Worm (Caenorhabditis elegans) whole organism, L3 larva: ENCODE data around the gene dhs-7.

Source experiments
- R02D3.7 ChIP-seq: fragments of 150-350 bp; optimal IDR thresholded peaks from 2 replicates; lab custom pipeline; 2014; ENCODE audit warnings: missing biosample characterization, missing genetic modification characterization
- ZK546.5 ChIP-seq: sonication (generic microtip); optimal IDR thresholded peaks from 2 replicates; lab custom pipeline; 2017; ENCODE audit warnings: missing biosample characterization, missing genetic modification characterization
- aly-2 ChIP-seq: fragments of 150-350 bp; optimal IDR thresholded peaks from 2 replicates; lab custom pipeline; 2014; ENCODE audit warnings: missing biosample characterization, missing genetic modification characterization
- ama-1 ChIP-seq: fragments of 150-350 bp; optimal IDR thresholded peaks from 2 replicates; lab custom pipeline; 2018
- ceh-28 ChIP-seq: fragments of 150-350 bp; optimal IDR thresholded peaks from 2 replicates; lab custom pipeline; 2014; ENCODE audit warnings: missing biosample characterization, missing genetic modification reagents, missing genetic modification characterization
- ceh-82 ChIP-seq: fragments of 150-350 bp; optimal IDR thresholded peaks from 2 replicates; lab custom pipeline; 2014; ENCODE audit warnings: missing biosample characterization, missing genetic modification characterization
- ceh-9 ChIP-seq: sonication (generic microtip); optimal IDR thresholded peaks from 2 replicates; lab custom pipeline; 2018; ENCODE audit warnings: missing biosample characterization, missing genetic modification characterization
- egl-27 ChIP-seq: sonication (generic microtip); optimal IDR thresholded peaks from 4 replicates; lab custom pipeline; 2017; ENCODE audit warnings: missing biosample characterization, missing genetic modification reagents, missing genetic modification characterization
- egl-5 ChIP-seq: fragments of 150-350 bp; optimal IDR thresholded peaks from 2 replicates; lab custom pipeline; 2017; ENCODE audit warnings: missing biosample characterization, missing genetic modification reagents, missing genetic modification characterization, inconsistent platforms
- elt-1 ChIP-seq: fragments of 150-350 bp; optimal IDR thresholded peaks from 2 replicates; lab custom pipeline; 2014; ENCODE audit warnings: missing biosample characterization, missing genetic modification characterization
- elt-2 ChIP-seq: sonication (generic microtip); optimal IDR thresholded peaks from 2 replicates; lab custom pipeline; 2016; ENCODE audit warnings: missing genetic modification reagents, mild to moderate bottlenecking, missing genetic modification characterization, missing compliant biosample characterization
- elt-3 ChIP-seq, 3 experiments: fragments of 150-350 bp in 1 of 3; sonication (generic microtip) in 2 of 3; optimal IDR thresholded peaks; 2 replicates in 2 of 3; 4 replicates in 1 of 3; lab custom pipeline; 2014 to 2017; ENCODE audit warnings: missing biosample characterization in 3 of 3, missing genetic modification characterization in 3 of 3
- eor-1 ChIP-seq, 2 experiments: fragments of 150-350 bp; optimal IDR thresholded peaks; 2 replicates each; lab custom pipeline; 2014 to 2018; ENCODE audit warnings: missing biosample characterization in 2 of 2, missing genetic modification characterization in 2 of 2
- fkh-10 ChIP-seq: sonication (generic microtip); optimal IDR thresholded peaks from 2 replicates; lab custom pipeline; 2017; ENCODE audit warnings: missing biosample characterization, missing genetic modification reagents, missing genetic modification characterization
- fkh-2 ChIP-seq: fragments of 150-350 bp; optimal IDR thresholded peaks from 2 replicates; lab custom pipeline; 2014; ENCODE audit warnings: missing biosample characterization, missing genetic modification reagents, missing genetic modification characterization
- fos-1 ChIP-seq: fragments of 150-350 bp; optimal IDR thresholded peaks from 2 replicates; lab custom pipeline; 2014; ENCODE audit warnings: missing biosample characterization, missing genetic modification characterization
- hmg-11 ChIP-seq: sonication (generic microtip); optimal IDR thresholded peaks from 2 replicates; lab custom pipeline; 2016; ENCODE audit warnings: missing genetic modification characterization, missing compliant biosample characterization
- jun-1 ChIP-seq: fragments of 150-350 bp; optimal IDR thresholded peaks from 2 replicates; lab custom pipeline; 2014; ENCODE audit warnings: missing biosample characterization, missing genetic modification reagents, missing genetic modification characterization
- lin-15B ChIP-seq: fragments of 150-350 bp; optimal IDR thresholded peaks from 2 replicates; lab custom pipeline; 2014; ENCODE audit warnings: missing biosample characterization, missing genetic modification characterization
- lin-39 ChIP-seq: fragments of 150-350 bp; optimal IDR thresholded peaks from 2 replicates; lab custom pipeline; 2018; ENCODE audit warnings: missing biosample characterization, missing genetic modification reagents, missing genetic modification characterization
- lsy-12 ChIP-seq: sonication (generic microtip); optimal IDR thresholded peaks from 2 replicates; lab custom pipeline; 2016; ENCODE audit warnings: mild to moderate bottlenecking, missing genetic modification characterization, missing compliant biosample characterization
- mdl-1 ChIP-seq: fragments of 150-350 bp; optimal IDR thresholded peaks from 2 replicates; lab custom pipeline; 2014; ENCODE audit warnings: missing biosample characterization, missing genetic modification characterization
- nfya-1 ChIP-seq: sonication (generic microtip); optimal IDR thresholded peaks from 2 replicates; lab custom pipeline; 2017; ENCODE audit warnings: missing genetic modification characterization, mild to moderate bottlenecking, missing compliant biosample characterization, antibody characterized with exemption, moderate library complexity; ENCODE audit not compliant: insufficient read depth
- nhr-11 ChIP-seq: fragments of 150-350 bp; optimal IDR thresholded peaks from 2 replicates; lab custom pipeline; 2014; ENCODE audit warnings: missing biosample characterization, missing genetic modification characterization
- nhr-12 ChIP-seq: fragments of 150-350 bp; optimal IDR thresholded peaks from 2 replicates; lab custom pipeline; 2014; ENCODE audit warnings: missing biosample characterization, missing genetic modification characterization
- nhr-23 ChIP-seq: fragments of 150-350 bp; optimal IDR thresholded peaks from 2 replicates; lab custom pipeline; 2014; ENCODE audit warnings: missing biosample characterization, missing genetic modification reagents, missing genetic modification characterization
- nhr-237 ChIP-seq: fragments of 150-350 bp; optimal IDR thresholded peaks from 2 replicates; lab custom pipeline; 2014; ENCODE audit warnings: missing biosample characterization, missing genetic modification characterization
- nhr-25 ChIP-seq: sonication (generic microtip); optimal IDR thresholded peaks from 2 replicates; lab custom pipeline; 2017; ENCODE audit warnings: missing biosample characterization, missing genetic modification characterization
- nhr-43 ChIP-seq: sonication (generic microtip); optimal IDR thresholded peaks from 2 replicates; lab custom pipeline; 2016; ENCODE audit warnings: mild to moderate bottlenecking, missing genetic modification characterization, missing compliant biosample characterization; ENCODE audit not compliant: poor library complexity, severe bottlenecking
- nhr-76 ChIP-seq: fragments of 150-350 bp; sonication (generic microtip); optimal IDR thresholded peaks from 5 replicates; lab custom pipeline; 2014; ENCODE audit warnings: missing biosample characterization, missing genetic modification characterization
- nhr-77 ChIP-seq: fragments of 150-350 bp; optimal IDR thresholded peaks from 2 replicates; lab custom pipeline; 2014; ENCODE audit warnings: missing biosample characterization, missing genetic modification characterization
- pha-4 ChIP-seq: fragments of 150-350 bp; optimal IDR thresholded peaks from 2 replicates; lab custom pipeline; 2014; ENCODE audit warnings: missing biosample characterization, missing genetic modification reagents, missing genetic modification characterization
- pqm-1 ChIP-seq: fragments of 150-350 bp; optimal IDR thresholded peaks from 2 replicates; lab custom pipeline; 2017; ENCODE audit warnings: missing biosample characterization, missing genetic modification characterization, inconsistent platforms
- sea-2 ChIP-seq: fragments of 150-350 bp; sonication (generic microtip); optimal IDR thresholded peaks from 4 replicates; lab custom pipeline; 2014; ENCODE audit warnings: missing biosample characterization, missing genetic modification reagents, missing genetic modification characterization
- skn-1 ChIP-seq: fragments of 150-350 bp; optimal IDR thresholded peaks from 2 replicates; lab custom pipeline; 2014; ENCODE audit warnings: missing biosample characterization, missing genetic modification characterization
- snpc-4 ChIP-seq: fragments of 150-350 bp; optimal IDR thresholded peaks from 2 replicates; lab custom pipeline; 2014; ENCODE audit warnings: missing biosample characterization, missing genetic modification characterization
- tbx-2 ChIP-seq: sonication (generic microtip); optimal IDR thresholded peaks from 2 replicates; lab custom pipeline; 2016; ENCODE audit warnings: mild to moderate bottlenecking, missing genetic modification characterization, missing compliant biosample characterization
- unc-39 ChIP-seq: sonication (generic microtip); optimal IDR thresholded peaks from 4 replicates; lab custom pipeline; 2017; ENCODE audit warnings: missing biosample characterization, missing genetic modification characterization
- unc-62 ChIP-seq: fragments of 150-350 bp; sonication (generic microtip); optimal IDR thresholded peaks from 4 replicates; lab custom pipeline; 2014; ENCODE audit warnings: missing biosample characterization, missing genetic modification reagents, missing genetic modification characterization
- zag-1 ChIP-seq: fragments of 150-350 bp; optimal IDR thresholded peaks from 2 replicates; lab custom pipeline; 2014; ENCODE audit warnings: missing biosample characterization, missing genetic modification characterization
- ztf-4 ChIP-seq: fragments of 150-350 bp; optimal IDR thresholded peaks from 2 replicates; lab custom pipeline; 2014; ENCODE audit warnings: missing biosample characterization, missing genetic modification characterization

dhs-7 gene

ce11 chrII:7183493-7184272, 24.6 kb downstream of the dhs-7 start, which contains the start of gene pdl-1:
Gene pdl-1 (plus strand): TSS chrII:7183801.
- TF ChIP-seq lsy-12, result no peak
- TF ChIP-seq ztf-4, result peak; percentile 72
- no peak for TF ChIP-seq ceh-9 (tag; lab: Kevin White, UChicago)
- TF ChIP-seq zag-1 (tag; lab: Kevin White, UChicago), result no peak
- TF ChIP-seq skn-1 (tag; lab: Kevin White, UChicago), result peak; percentile 6
- TF ChIP-seq tbx-2, result peak; percentile 62
- peak; percentile 87 for TF ChIP-seq pha-4 (tag; lab: Kevin White, UChicago)
- no peak for TF ChIP-seq nhr-76 (tag; lab: Kevin White, UChicago)
- TF ChIP-seq nhr-237 (tag; lab: Kevin White, UChicago), result no peak
- no peak for TF ChIP-seq mdl-1 (tag; lab: Kevin White, UChicago)
- peak; percentile 36 for TF ChIP-seq elt-2 (tag; lab: Kevin White, UChicago)
- no peak for TF ChIP-seq fkh-2 (tag; lab: Kevin White, UChicago)
- peak; percentile 11 for TF ChIP-seq pqm-1
- peak; percentile 59 for TF ChIP-seq ceh-82 (tag; lab: Kevin White, UChicago)
- no peak for TF ChIP-seq nhr-12 (tag; lab: Kevin White, UChicago)
- peak; percentile 15 for TF ChIP-seq jun-1
- TF ChIP-seq unc-39 (tag; lab: Kevin White, UChicago), result no peak
- peak; percentile 27 for TF ChIP-seq nhr-77 (tag; lab: Kevin White, UChicago)
- no peak for TF ChIP-seq nhr-11 (tag; lab: Kevin White, UChicago)
- peak; percentile 16 for TF ChIP-seq R02D3.7 (tag; lab: Kevin White, UChicago)
- TF ChIP-seq sea-2 (GFP tag; lab: Kevin White, UChicago), result no peak
- peak; percentile 60 for TF ChIP-seq snpc-4
- no peak for TF ChIP-seq hmg-11 (tag; lab: Kevin White, UChicago)
- TF ChIP-seq nhr-43, result peak; percentile 75
- no peak for TF ChIP-seq egl-27
- TF ChIP-seq lin-15B (tag; lab: Kevin White, UChicago), result peak; percentile 14
- no peak for TF ChIP-seq fkh-10 (GFP tag; lab: Kevin White, UChicago)
- no peak for TF ChIP-seq ZK546.5 (tag; lab: Kevin White, UChicago)
- TF ChIP-seq egl-5 (tag; lab: Kevin White, UChicago), result peak; percentile 25
- TF ChIP-seq elt-1 (tag; lab: Kevin White, UChicago), result no peak
- peak; percentile 68 for TF ChIP-seq nfya-1 (tag; lab: Kevin White, UChicago)
- no peak for TF ChIP-seq eor-1 (tag; optimal IDR thresholded peaks at IDR 0.05; lab: Kevin White, UChicago)
- peak; percentile 69 for TF ChIP-seq ama-1
- TF ChIP-seq unc-62 (GFP tag; lab: Kevin White, UChicago), result no peak
- no peak for TF ChIP-seq ceh-28
- TF ChIP-seq aly-2 (tag; lab: Kevin White, UChicago), result no peak
- TF ChIP-seq nhr-23 (tag; lab: Kevin White, UChicago), result no peak
- no peak for TF ChIP-seq nhr-25 (tag; lab: Kevin White, UChicago)
- peak; percentile 68 for TF ChIP-seq lin-39 (tag; lab: Kevin White, UChicago)

- TF ChIP-seq hmg-11 (tag; lab: Kevin White, UChicago) (peak; percentile 57), nhr-237 (tag; lab: Kevin White, UChicago) (no peak), nfya-1 (tag; lab: Kevin White, UChicago) (peak; percentile 58), fkh-10 (GFP tag; lab: Kevin White, UChicago) (peak; percentile 72)
Measured at ce11 chrII:7182630-7183029, 25.6 kb downstream of the dhs-7 start.

ce11 chrII:7176108-7176507, 32.2 kb downstream of the dhs-7 start:
- TF ChIP-seq nhr-11 (tag; lab: Kevin White, UChicago) (no peak), elt-3 (tag; optimal IDR thresholded peaks at IDR 0.05; lab: Kevin White, UChicago) (no peak), fos-1 (tag; lab: Kevin White, UChicago) (no peak), lsy-12 (no peak), fkh-2 (tag; lab: Kevin White, UChicago) (no peak), nhr-43 (no peak), fkh-10 (GFP tag; lab: Kevin White, UChicago) (peak; percentile 15), lin-15B (tag; lab: Kevin White, UChicago) (no peak)
